Worm (Caenorhabditis elegans): Measurements from ENCODE around the gene lipl-4.

DNA sequence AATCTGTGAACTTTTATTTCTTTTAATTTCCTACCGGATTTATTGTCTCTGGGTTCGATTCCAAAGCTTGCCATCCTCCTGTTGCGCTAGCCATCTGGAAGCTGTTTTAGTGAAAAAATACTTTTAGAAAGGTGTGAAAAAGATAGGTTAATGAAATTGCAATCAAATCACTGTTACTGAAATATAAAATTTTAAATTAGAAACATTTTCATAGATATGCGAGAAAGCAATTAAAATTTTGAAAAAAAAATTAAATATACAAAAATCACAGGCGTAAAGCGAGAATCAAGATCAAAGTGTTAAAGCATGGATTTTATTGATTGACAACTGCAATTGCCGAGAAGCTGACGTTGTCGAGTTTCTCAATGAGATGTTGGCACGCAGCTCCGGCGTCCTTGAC, 40.3 kb upstream of the lipl-4 start, which contains the start of gene ubh-2:
- TF ChIP-seq ztf-16 (tag; optimal IDR thresholded peaks at IDR 0.05): no peak
- TF ChIP-seq dmd-4 (tag; optimal IDR thresholded peaks at IDR 0.05; ENCODE audit: borderline replicate concordance): no peak
- TF ChIP-seq dve-1 (tag; optimal IDR thresholded peaks at IDR 0.05): no peak
